Worm (Caenorhabditis elegans) whole organism, mixed stage, embryonic: Measurements from ENCODE around the gene W09B6.4.
A peak's percentile ranks its signal among the peaks of the same experiment; 100 is the strongest.

ENCODE experiments used
- M03D4.4 ChIP-seq: sonication (generic microtip); optimal IDR thresholded peaks from 2 replicates; lab custom pipeline; 2017; ENCODE audit warnings: mild to moderate bottlenecking, missing genetic modification characterization, missing compliant biosample characterization
- bed-3 ChIP-seq: fragments of 200-800 bp; sonication (Bioruptor generic); optimal IDR thresholded peaks from 3 replicates; lab custom pipeline; 2018; ENCODE audit warnings: mild to moderate bottlenecking, missing genetic modification characterization, moderate library complexity, missing compliant biosample characterization
- blmp-1 ChIP-seq: fragments of 150-350 bp; optimal IDR thresholded peaks from 2 replicates; lab custom pipeline; 2014; ENCODE audit warnings: missing biosample characterization, missing genetic modification characterization
- ceh-39 ChIP-seq: fragments of 150-350 bp; optimal IDR thresholded peaks from 2 replicates; lab custom pipeline; 2014; ENCODE audit warnings: missing biosample characterization, missing genetic modification characterization
- ces-1 ChIP-seq: fragments of 150-350 bp; optimal IDR thresholded peaks from 2 replicates; lab custom pipeline; 2014; ENCODE audit warnings: missing biosample characterization, missing genetic modification reagents, missing genetic modification characterization
- cnd-1 ChIP-seq: fragments of 200-800 bp; sonication (Bioruptor generic); optimal IDR thresholded peaks from 2 replicates; lab custom pipeline; 2018; ENCODE audit warnings: mild to moderate bottlenecking, missing genetic modification characterization, missing compliant biosample characterization
- drap-1 ChIP-seq: fragments of 200-800 bp; sonication (Bioruptor generic); optimal IDR thresholded peaks from 3 replicates; lab custom pipeline; 2018; ENCODE audit warnings: mild to moderate bottlenecking, missing genetic modification characterization, missing compliant biosample characterization
- elt-1 ChIP-seq: sonication (generic microtip); optimal IDR thresholded peaks from 2 replicates; lab custom pipeline; 2017; ENCODE audit warnings: missing genetic modification characterization, mild to moderate bottlenecking, missing compliant biosample characterization, antibody characterized with exemption, moderate library complexity, borderline replicate concordance; ENCODE audit not compliant: insufficient read depth
- flh-1 ChIP-seq: fragments of 200-800 bp; sonication (Bioruptor generic); optimal IDR thresholded peaks from 2 replicates; lab custom pipeline; 2018; ENCODE audit warnings: mild to moderate bottlenecking, missing genetic modification characterization, moderate library complexity, missing compliant biosample characterization
- ham-2 ChIP-seq: fragments of 200-800 bp; sonication (Bioruptor generic); optimal IDR thresholded peaks from 2 replicates; lab custom pipeline; 2018; ENCODE audit warnings: mild to moderate bottlenecking, missing genetic modification characterization, missing compliant biosample characterization
- hlh-1 ChIP-seq: fragments of 150-350 bp; optimal IDR thresholded peaks from 2 replicates; lab custom pipeline; 2014; ENCODE audit warnings: missing biosample characterization, missing genetic modification reagents, missing genetic modification characterization
- lsy-2 ChIP-seq: fragments of 150-350 bp; optimal IDR thresholded peaks from 2 replicates; lab custom pipeline; 2014; ENCODE audit warnings: missing biosample characterization, missing genetic modification characterization
- mab-5 ChIP-seq: fragments of 150-350 bp; optimal IDR thresholded peaks from 2 replicates; lab custom pipeline; 2014; ENCODE audit warnings: missing biosample characterization, missing genetic modification characterization
- mep-1 ChIP-seq: fragments of 150-350 bp; optimal IDR thresholded peaks from 2 replicates; lab custom pipeline; 2017; ENCODE audit warnings: missing biosample characterization, missing genetic modification reagents, missing genetic modification characterization, inconsistent platforms
- mls-2 ChIP-seq: sonication (generic microtip); optimal IDR thresholded peaks from 2 replicates; lab custom pipeline; 2016; ENCODE audit warnings: mild to moderate bottlenecking, missing genetic modification characterization, moderate library complexity, missing compliant biosample characterization
- nhr-12 ChIP-seq: fragments of 150-350 bp; optimal IDR thresholded peaks from 2 replicates; lab custom pipeline; 2014; ENCODE audit warnings: missing biosample characterization, missing genetic modification characterization
- nhr-2 ChIP-seq: fragments of 150-350 bp; optimal IDR thresholded peaks from 2 replicates; lab custom pipeline; 2014; ENCODE audit warnings: missing biosample characterization, missing genetic modification characterization
- nhr-28 ChIP-seq: fragments of 150-350 bp; optimal IDR thresholded peaks from 2 replicates; lab custom pipeline; 2014; ENCODE audit warnings: missing biosample characterization, missing genetic modification characterization
- nhr-76 ChIP-seq: sonication (generic microtip); optimal IDR thresholded peaks from 2 replicates; lab custom pipeline; 2017; ENCODE audit warnings: missing biosample characterization, missing genetic modification characterization
- pha-4 ChIP-seq: fragments of 150-350 bp; optimal IDR thresholded peaks from 2 replicates; lab custom pipeline; 2018; ENCODE audit warnings: missing biosample characterization, missing genetic modification reagents, missing genetic modification characterization
- sem-2 ChIP-seq: fragments of 200-800 bp; sonication (Bioruptor generic); optimal IDR thresholded peaks from 2 replicates; lab custom pipeline; 2018; ENCODE audit warnings: mild to moderate bottlenecking, missing genetic modification characterization, missing compliant biosample characterization
- snpc-4 ChIP-seq: fragments of 150-350 bp; optimal IDR thresholded peaks from 2 replicates; lab custom pipeline; 2014; ENCODE audit warnings: missing biosample characterization, missing genetic modification characterization
- sptf-1 ChIP-seq: sonication (generic microtip); optimal IDR thresholded peaks from 2 replicates; lab custom pipeline; 2017; ENCODE audit warnings: mild to moderate bottlenecking, missing genetic modification characterization, moderate library complexity, missing compliant biosample characterization
- tbx-8 ChIP-seq: fragments of 200-800 bp; sonication (Bioruptor generic); optimal IDR thresholded peaks from 2 replicates; lab custom pipeline; 2018; ENCODE audit warnings: mild to moderate bottlenecking, missing genetic modification characterization, moderate library complexity, missing compliant biosample characterization
- unc-120 ChIP-seq: sonication (generic microtip); optimal IDR thresholded peaks from 2 replicates; lab custom pipeline; 2017; ENCODE audit warnings: missing genetic modification characterization, missing compliant biosample characterization; ENCODE audit not compliant: poor library complexity, severe bottlenecking
- unc-39 ChIP-seq: fragments of 150-350 bp; optimal IDR thresholded peaks from 2 replicates; lab custom pipeline; 2014; ENCODE audit warnings: missing biosample characterization, missing genetic modification characterization
- unc-62 ChIP-seq: fragments of 150-350 bp; optimal IDR thresholded peaks from 2 replicates; lab custom pipeline; 2014; ENCODE audit warnings: missing biosample characterization, missing genetic modification reagents, missing genetic modification characterization
- zip-8 ChIP-seq: fragments of 150-350 bp; optimal IDR thresholded peaks from 2 replicates; lab custom pipeline; 2014; ENCODE audit warnings: missing biosample characterization, missing genetic modification characterization
- ztf-11 ChIP-seq: fragments of 150-350 bp; optimal IDR thresholded peaks from 2 replicates; lab custom pipeline; 2014; ENCODE audit warnings: missing biosample characterization, missing genetic modification characterization

The W09B6.4 gene

ce11 chrII:1151810-1152209, 11.2 kb upstream of the W09B6.4 start:
- TF ChIP-seq drap-1 (GFP tag; lab: Kevin White, UChicago) (no peak), hlh-1 (tag; lab: Kevin White, UChicago) (no peak), ztf-11 (tag; lab: Kevin White, UChicago) (no peak), tbx-8 (GFP tag; lab: Kevin White, UChicago) (no peak), sem-2 (no peak), unc-39 (tag; lab: Kevin White, UChicago) (no peak), nhr-12 (tag; lab: Kevin White, UChicago) (no peak), flh-1 (no peak), nhr-28 (no peak), snpc-4 (tag; lab: Kevin White, UChicago) (no peak), ceh-39 (tag; lab: Kevin White, UChicago) (no peak), nhr-2 (tag; lab: Kevin White, UChicago) (no peak), unc-62 (GFP tag; lab: Kevin White, UChicago) (no peak), sptf-1 (tag; lab: Kevin White, UChicago) (no peak), zip-8 (tag; lab: Kevin White, UChicago) (no peak), cnd-1 (tag; lab: Kevin White, UChicago) (no peak)

DNA sequence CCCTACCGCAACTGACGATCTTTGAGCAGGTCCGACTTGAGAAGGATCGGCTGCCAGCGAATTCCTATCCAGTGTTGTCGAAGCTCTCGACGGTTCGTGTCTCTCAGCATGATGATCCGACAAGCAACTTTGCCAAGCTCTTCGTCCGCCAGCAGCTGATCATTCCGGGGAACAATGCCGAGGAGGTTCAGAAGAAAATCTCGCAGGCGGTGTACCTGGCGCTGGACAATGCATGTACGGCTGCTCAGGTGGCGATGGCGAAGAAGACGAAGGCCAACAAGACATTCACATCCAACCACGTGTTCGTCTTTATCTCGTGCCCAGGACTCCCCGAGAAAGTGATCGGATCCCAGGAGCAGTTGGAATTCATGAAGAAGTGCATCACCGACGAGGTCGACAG, 8.8 kb upstream of the W09B6.4 start:
- no peak for TF ChIP-seq bed-3 (GFP tag; lab: Kevin White, UChicago)
- no peak for TF ChIP-seq blmp-1 (tag; lab: Kevin White, UChicago)
- no peak for TF ChIP-seq ces-1 (GFP tag; lab: Kevin White, UChicago)
- TF ChIP-seq sem-2 = no peak
- TF ChIP-seq unc-120 (tag; lab: Kevin White, UChicago) = no peak
- TF ChIP-seq M03D4.4 (tag; lab: Kevin White, UChicago) = no peak
- no peak for TF ChIP-seq nhr-76
- no peak for TF ChIP-seq cnd-1 (tag; lab: Kevin White, UChicago)
- no peak for TF ChIP-seq sptf-1 (tag; lab: Kevin White, UChicago)
- TF ChIP-seq mep-1 = no peak
- TF ChIP-seq hlh-1 (tag; lab: Kevin White, UChicago) = no peak
- TF ChIP-seq mab-5 = no peak
- no peak for TF ChIP-seq nhr-2 (tag; lab: Kevin White, UChicago)
- no peak for TF ChIP-seq snpc-4 (tag; lab: Kevin White, UChicago)
- TF ChIP-seq ceh-39 (tag; lab: Kevin White, UChicago) = no peak
- no peak for TF ChIP-seq mls-2

DNA sequence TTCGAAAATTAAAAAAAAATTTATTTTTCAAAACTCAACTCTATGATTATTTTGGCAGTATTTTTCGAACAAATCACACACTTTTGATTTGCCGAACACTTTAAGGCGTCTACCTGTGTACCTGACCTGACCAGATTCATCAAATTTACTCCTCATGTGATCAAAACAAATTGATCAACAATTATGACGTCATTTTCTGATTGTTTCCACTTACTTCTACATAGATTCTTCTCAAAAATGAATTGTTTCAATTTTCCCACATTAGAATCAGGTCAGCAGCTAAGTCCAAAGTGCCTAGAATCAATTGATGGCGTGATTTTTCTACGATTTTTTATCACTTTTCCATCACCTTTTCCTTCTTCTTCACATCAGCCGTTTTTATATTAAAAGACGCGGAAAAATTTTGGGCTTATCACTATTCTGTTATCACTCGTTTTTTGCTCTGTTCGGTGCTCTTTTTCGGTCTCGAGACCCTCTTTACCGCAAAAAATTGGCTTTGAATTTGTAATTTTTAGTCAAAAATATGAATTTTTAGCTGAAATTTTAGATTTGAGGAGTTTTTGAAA, 2.6 kb upstream of the W09B6.4 start:
- TF ChIP-seq ham-2 (GFP tag; lab: Kevin White, UChicago) = no peak
- TF ChIP-seq zip-8 (tag; lab: Kevin White, UChicago) = peak; percentile 58
- TF ChIP-seq, all 35 proteins: peak for 1

DNA sequence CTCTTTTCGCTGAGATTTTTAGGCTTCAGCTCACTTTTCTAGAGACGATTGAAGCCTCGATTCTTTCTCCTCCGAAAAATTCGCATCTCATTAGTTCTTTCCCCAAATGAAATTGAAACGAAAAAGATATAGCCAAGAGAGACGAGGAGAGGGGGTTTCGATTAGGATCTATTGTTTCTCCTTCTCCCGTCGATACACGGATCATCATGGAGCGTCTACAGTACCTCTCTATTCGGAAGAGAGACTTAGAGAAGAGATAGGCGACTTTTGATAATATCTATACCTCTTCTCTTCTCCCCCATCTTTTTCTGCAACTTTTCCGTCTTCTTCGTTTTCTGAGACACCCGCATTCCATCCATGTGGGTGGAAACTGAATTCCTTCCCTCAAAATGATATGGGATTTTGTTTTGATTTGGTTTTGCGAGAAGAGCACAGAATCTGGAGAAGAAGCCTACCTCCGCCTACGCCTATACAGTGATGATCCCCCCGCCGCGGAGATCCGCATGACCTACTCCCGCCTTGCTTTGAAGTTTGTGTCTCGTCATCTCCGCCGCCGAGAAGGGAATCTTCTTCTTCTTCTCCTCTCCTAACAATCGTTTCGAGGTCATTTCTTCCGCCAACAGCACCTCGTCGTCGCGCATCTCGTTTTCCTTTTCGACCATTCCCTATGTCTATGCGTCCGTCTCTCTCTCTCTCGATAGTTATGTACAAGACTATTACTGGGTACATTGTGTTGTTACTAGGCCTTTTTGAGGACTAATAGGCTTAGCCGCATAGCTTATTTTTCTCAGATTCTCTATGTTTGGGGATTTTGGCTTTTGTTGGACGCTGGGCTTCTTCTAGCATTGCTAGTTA, 1.3 kb upstream of the W09B6.4 start:
- no peak for TF ChIP-seq mab-5
- TF ChIP-seq hlh-1 (tag; lab: Kevin White, UChicago) = no peak
- TF ChIP-seq nhr-12 (tag; lab: Kevin White, UChicago) = no peak
- TF ChIP-seq sptf-1 (tag; lab: Kevin White, UChicago) = no peak
- TF ChIP-seq elt-1 (tag; lab: Kevin White, UChicago) = peak; percentile 97
- TF ChIP-seq flh-1 = no peak
- no peak for TF ChIP-seq unc-62 (GFP tag; lab: Kevin White, UChicago)
- no peak for TF ChIP-seq lsy-2 (tag; lab: Kevin White, UChicago)
- TF ChIP-seq tbx-8 (GFP tag; lab: Kevin White, UChicago) = no peak
- peak; percentile 37 for TF ChIP-seq ham-2 (GFP tag; lab: Kevin White, UChicago)
- TF ChIP-seq mep-1 = no peak
- peak; percentile 12 for TF ChIP-seq blmp-1 (tag; lab: Kevin White, UChicago)
- TF ChIP-seq M03D4.4 (tag; lab: Kevin White, UChicago) = no peak

ce11 chrII:1138618-1139017, 2.0 kb downstream of the W09B6.4 start:
- TF ChIP-seq pha-4 (no peak), mls-2 (no peak), elt-1 (tag; lab: Kevin White, UChicago) (peak; percentile 63), bed-3 (GFP tag; lab: Kevin White, UChicago) (no peak), nhr-2 (tag; lab: Kevin White, UChicago) (no peak)
- TF ChIP-seq, all 35 proteins: peak for 1
